Worm (Caenorhabditis elegans) whole organism, L2 larva: ENCODE measurements around the gene srw-53.

Experiments
- R02D3.7 ChIP-seq: fragments of 150-350 bp; optimal IDR thresholded peaks from 2 replicates; lab custom pipeline; 2014; ENCODE audit warnings: missing biosample characterization, missing genetic modification characterization
- aly-2 ChIP-seq: fragments of 150-350 bp; optimal IDR thresholded peaks from 2 replicates; lab custom pipeline; 2014; ENCODE audit warnings: missing biosample characterization, missing genetic modification characterization
- egl-27 ChIP-seq: sonication (generic microtip); optimal IDR thresholded peaks from 3 replicates; lab custom pipeline; 2017; ENCODE audit warnings: missing biosample characterization, missing genetic modification reagents, missing genetic modification characterization
- lsy-2 ChIP-seq, 2 experiments: fragments of 150-350 bp in 1 of 2; sonication (generic microtip) in 1 of 2; optimal IDR thresholded peaks; 2 replicates each; lab custom pipeline; 2014 to 2017; ENCODE audit warnings: missing biosample characterization in 2 of 2, missing genetic modification characterization in 2 of 2
- nhr-11 ChIP-seq: fragments of 150-350 bp; optimal IDR thresholded peaks from 2 replicates; lab custom pipeline; 2014; ENCODE audit warnings: missing biosample characterization, missing genetic modification characterization
- nhr-25 ChIP-seq: fragments of 150-350 bp; sonication (generic microtip); optimal IDR thresholded peaks from 3 replicates; lab custom pipeline; 2014; ENCODE audit warnings: missing biosample characterization, missing genetic modification characterization
- sma-3 ChIP-seq: sonication (generic microtip); optimal IDR thresholded peaks from 2 replicates; lab custom pipeline; 2016; ENCODE audit warnings: missing genetic modification reagents, missing genetic modification characterization, missing compliant biosample characterization
- snpc-4 ChIP-seq: fragments of 150-350 bp; optimal IDR thresholded peaks from 2 replicates; lab custom pipeline; 2014; ENCODE audit warnings: missing biosample characterization, missing genetic modification characterization
- ztf-11 ChIP-seq: sonication (generic microtip); optimal IDR thresholded peaks from 2 replicates; lab custom pipeline; 2017; ENCODE audit warnings: missing biosample characterization, missing genetic modification characterization
- ztf-4 ChIP-seq: fragments of 150-350 bp; optimal IDR thresholded peaks from 2 replicates; lab custom pipeline; 2014; ENCODE audit warnings: missing biosample characterization, missing genetic modification characterization

DNA sequence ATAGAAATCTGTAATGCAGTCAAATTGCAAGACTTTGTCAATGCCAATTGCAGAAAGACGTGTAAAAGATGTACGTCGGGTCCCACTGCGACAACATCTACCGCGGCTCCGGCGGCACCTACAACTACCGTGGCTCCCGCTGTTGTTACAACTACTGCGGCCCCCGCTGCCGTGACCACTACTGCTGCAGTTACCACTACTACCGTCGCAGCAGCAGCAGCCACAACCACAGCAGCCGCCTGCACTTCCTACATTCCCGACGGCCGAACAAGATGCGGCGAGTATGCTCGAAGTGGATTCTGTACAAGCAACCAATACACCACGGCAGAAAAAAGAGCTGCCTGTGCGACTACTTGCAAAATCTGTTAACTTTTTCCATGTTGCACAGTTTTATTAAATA is 28.5 kb upstream of the srw-53 start:
- no peak for TF ChIP-seq egl-27 (tag; lab: Kevin White, UChicago)
- TF ChIP-seq aly-2: no peak
- no peak for TF ChIP-seq snpc-4 (tag; lab: Kevin White, UChicago)
- TF ChIP-seq ztf-11: no peak
- no peak for TF ChIP-seq lsy-2 (tag; optimal IDR thresholded peaks at IDR 0.05; lab: Kevin White, UChicago)
- no peak for TF ChIP-seq nhr-11 (tag; lab: Kevin White, UChicago)
- no peak for TF ChIP-seq nhr-25 (tag; lab: Kevin White, UChicago)
- no peak for TF ChIP-seq R02D3.7
- TF ChIP-seq sma-3 (GFP tag; lab: Kevin White, UChicago): no peak
- TF ChIP-seq ztf-4: no peak
